Worm (Caenorhabditis elegans) whole organism, young adult: ENCODE data around the gene arid-1.

Experiments used
- B0019.2 ChIP-seq: fragments of 200-800 bp; sonication (Bioruptor generic); conservative IDR thresholded peaks from 2 replicates; pipeline ENCODE4 v1.3.6; 2022; ENCODE audit warnings: missing genetic modification reagents, missing genetic modification characterization, missing compliant biosample characterization
- B0035.1 ChIP-seq: sonication (generic microtip); optimal IDR thresholded peaks from 2 replicates; lab custom pipeline; 2016; ENCODE audit warnings: missing genetic modification characterization, mild to moderate bottlenecking, missing compliant biosample characterization, missing genotype, missing genetic modification reagents
- D2030.7 ChIP-seq: fragments of 200-800 bp; sonication (Bioruptor generic); IDR thresholded peaks from 2 replicates; pipeline ENCODE4 v1.3.6; 2022; ENCODE audit warnings: missing genetic modification reagents, missing genetic modification characterization, missing compliant biosample characterization
- F22D6.2 ChIP-seq: sonication (generic microtip); optimal IDR thresholded peaks from 2 replicates; lab custom pipeline; 2016; ENCODE audit warnings: mild to moderate bottlenecking, missing genetic modification characterization, missing compliant biosample characterization
- F52B5.7 ChIP-seq: sonication (generic microtip); optimal IDR thresholded peaks from 2 replicates; lab custom pipeline; 2016; ENCODE audit warnings: mild to moderate bottlenecking, missing genetic modification characterization, missing compliant biosample characterization
- F57A8.1 ChIP-seq: fragments of 200-800 bp; sonication (Bioruptor generic); optimal IDR thresholded peaks from 2 replicates; lab custom pipeline; 2018; ENCODE audit warnings: mild to moderate bottlenecking, missing genetic modification characterization, moderate library complexity, missing compliant biosample characterization
- F57C9.4 ChIP-seq: sonication (generic microtip); optimal IDR thresholded peaks from 2 replicates; lab custom pipeline; 2017; ENCODE audit warnings: mild to moderate bottlenecking, missing genetic modification characterization, missing compliant biosample characterization
- K11D2.4 ChIP-seq: fragments of 200-800 bp; sonication (Bioruptor generic); IDR thresholded peaks from 2 replicates; pipeline ENCODE4 v1.3.6; 2022; ENCODE audit warnings: missing genetic modification reagents, missing genetic modification characterization, missing compliant biosample characterization
- aptf-2 ChIP-seq: fragments of 200-800 bp; sonication (Bioruptor generic); conservative IDR thresholded peaks from 2 replicates; pipeline ENCODE4 v1.3.6; 2022; ENCODE audit warnings: missing genetic modification reagents, missing genetic modification characterization, missing compliant biosample characterization
- aptf-3 ChIP-seq: fragments of 200-800 bp; sonication (Bioruptor generic); IDR thresholded peaks from 2 replicates; pipeline ENCODE4 v1.3.6; 2022; ENCODE audit warnings: missing genetic modification characterization, missing compliant biosample characterization
- athp-1 ChIP-seq: sonication (generic microtip); optimal IDR thresholded peaks from 2 replicates; lab custom pipeline; 2017; ENCODE audit warnings: mild to moderate bottlenecking, missing genetic modification characterization, missing compliant biosample characterization
- bed-2 ChIP-seq: fragments of 200-800 bp; sonication (Bioruptor generic); IDR thresholded peaks from 2 replicates; pipeline ENCODE4 v1.3.6; 2022; ENCODE audit warnings: missing genetic modification reagents, missing genetic modification characterization, missing compliant biosample characterization
- cebp-2 ChIP-seq: fragments of 200-800 bp; sonication (Bioruptor generic); IDR thresholded peaks from 2 replicates; pipeline ENCODE4 v1.3.6; 2022; ENCODE audit warnings: missing genetic modification characterization, missing compliant biosample characterization
- ceh-100 ChIP-seq: fragments of 200-800 bp; sonication (Bioruptor generic); IDR thresholded peaks from 2 replicates; pipeline ENCODE4 v1.3.6; 2022; ENCODE audit warnings: missing genetic modification reagents, missing genetic modification characterization, missing compliant biosample characterization
- dox-1 ChIP-seq: fragments of 200-800 bp; sonication (Bioruptor generic); IDR thresholded peaks from 2 replicates; pipeline ENCODE4 v1.3.6; 2022; ENCODE audit warnings: missing genetic modification reagents, missing genetic modification characterization, missing compliant biosample characterization
- dpff-1 ChIP-seq: sonication (generic microtip); optimal IDR thresholded peaks from 2 replicates; lab custom pipeline; 2017; ENCODE audit warnings: mild to moderate bottlenecking, missing genetic modification characterization, missing compliant biosample characterization
- efl-1 ChIP-seq: fragments of 150-350 bp; optimal IDR thresholded peaks from 2 replicates; lab custom pipeline; 2014; ENCODE audit warnings: missing biosample characterization, missing genetic modification reagents, missing genetic modification characterization
- egl-18 ChIP-seq: fragments of 200-800 bp; sonication (Bioruptor generic); IDR thresholded peaks from 2 replicates; pipeline ENCODE4 v1.3.6; 2022; ENCODE audit warnings: missing genetic modification reagents, missing genetic modification characterization, missing compliant biosample characterization
- him-1 ChIP-seq: sonication (generic microtip); optimal IDR thresholded peaks from 2 replicates; lab custom pipeline; 2016; ENCODE audit warnings: missing genotype, missing genetic modification reagents, missing genetic modification characterization, missing compliant biosample characterization
- hlh-26 ChIP-seq: fragments of 200-800 bp; sonication (Bioruptor generic); conservative IDR thresholded peaks from 2 replicates; pipeline ENCODE4 v1.3.6; 2022; ENCODE audit warnings: missing genetic modification reagents, missing genetic modification characterization, missing compliant biosample characterization
- lag-1 ChIP-seq: fragments of 200-800 bp; sonication (Bioruptor generic); IDR thresholded peaks from 2 replicates; pipeline ENCODE4 v1.3.6; 2022; ENCODE audit warnings: missing genetic modification reagents, missing genetic modification characterization, missing compliant biosample characterization
- let-526 ChIP-seq: fragments of 200-800 bp; sonication (Bioruptor generic); IDR thresholded peaks from 2 replicates; pipeline ENCODE4 v1.3.6; 2022; ENCODE audit warnings: missing genetic modification reagents, missing genetic modification characterization, missing compliant biosample characterization
- lin-54 ChIP-seq: fragments of 200-800 bp; sonication (Bioruptor generic); optimal IDR thresholded peaks from 2 replicates; lab custom pipeline; 2018; ENCODE audit warnings: mild to moderate bottlenecking, missing genetic modification characterization, missing compliant biosample characterization
- madf-3 ChIP-seq: fragments of 200-800 bp; sonication (Bioruptor generic); IDR thresholded peaks from 2 replicates; pipeline ENCODE4 v1.3.6; 2022; ENCODE audit warnings: missing genetic modification reagents, missing genetic modification characterization, missing compliant biosample characterization
- mxl-1 ChIP-seq: sonication (generic microtip); optimal IDR thresholded peaks from 2 replicates; lab custom pipeline; 2016; ENCODE audit warnings: missing genetic modification characterization, missing compliant biosample characterization
- nfyb-1 ChIP-seq: fragments of 200-800 bp; sonication (Bioruptor generic); IDR thresholded peaks from 2 replicates; pipeline ENCODE4 v1.3.6; 2022; ENCODE audit warnings: missing genetic modification reagents, missing genetic modification characterization, missing compliant biosample characterization
- nhr-120 ChIP-seq: fragments of 200-800 bp; sonication (Bioruptor generic); IDR thresholded peaks from 2 replicates; pipeline ENCODE4 v1.3.6; 2022; ENCODE audit warnings: missing genetic modification characterization, missing compliant biosample characterization
- nhr-27 ChIP-seq: fragments of 200-800 bp; sonication (Bioruptor generic); optimal IDR thresholded peaks from 2 replicates; lab custom pipeline; 2018; ENCODE audit warnings: mild to moderate bottlenecking, missing genetic modification characterization, moderate library complexity, missing compliant biosample characterization
- pbrm-1 ChIP-seq: fragments of 200-800 bp; sonication (Bioruptor generic); IDR thresholded peaks from 2 replicates; pipeline ENCODE4 v1.3.6; 2022; ENCODE audit warnings: missing genetic modification reagents, missing genetic modification characterization, missing compliant biosample characterization
- rpc-1 ChIP-seq, 2 experiments: fragments of 150-350 bp in 1 of 2; sonication (generic microtip) in 1 of 2; optimal IDR thresholded peaks; 2 replicates each; lab custom pipeline; 2014 to 2018; ENCODE audit warnings: missing biosample characterization in 1 of 2, missing genetic modification characterization in 1 of 2, missing genetic modification reagents in 1 of 2, missing genotype in 1 of 2
- sdz-38 ChIP-seq: sonication (generic microtip); optimal IDR thresholded peaks from 2 replicates; lab custom pipeline; 2016; ENCODE audit warnings: missing genotype, missing genetic modification characterization, missing compliant biosample characterization
- sea-2 ChIP-seq: fragments of 200-800 bp; sonication (Bioruptor generic); IDR thresholded peaks from 2 replicates; pipeline ENCODE4 v1.3.6; 2022; ENCODE audit warnings: missing genetic modification characterization, missing compliant biosample characterization
- snpc-1.3 ChIP-seq: sonication (generic microtip); optimal IDR thresholded peaks from 2 replicates; lab custom pipeline; 2017; ENCODE audit warnings: missing genetic modification characterization, mild to moderate bottlenecking, missing compliant biosample characterization, antibody characterized with exemption, moderate library complexity, missing genotype, missing genetic modification reagents; ENCODE audit not compliant: insufficient read depth
- snpc-3.4 ChIP-seq: sonication (generic microtip); optimal IDR thresholded peaks from 2 replicates; lab custom pipeline; 2017; ENCODE audit warnings: missing genetic modification characterization, mild to moderate bottlenecking, missing compliant biosample characterization, antibody characterized with exemption, moderate library complexity, missing genotype, missing genetic modification reagents
- snpc-4 ChIP-seq, 5 experiments: fragments of 150-350 bp in 1 of 5; sonication (generic microtip) in 4 of 5; optimal IDR thresholded peaks; 2 replicates each; lab custom pipeline; 2014 to 2018; ENCODE audit warnings: missing genetic modification characterization in 5 of 5, missing biosample characterization in 3 of 5, antibody characterized with exemption in 2 of 5, mild to moderate bottlenecking in 2 of 5, missing compliant biosample characterization in 2 of 5, missing genotype in 2 of 5, moderate library complexity in 2 of 5, missing genetic modification reagents in 1 of 5
- unc-130 ChIP-seq: sonication (generic microtip); optimal IDR thresholded peaks from 2 replicates; lab custom pipeline; 2016; ENCODE audit warnings: missing genetic modification reagents, missing genetic modification characterization, missing compliant biosample characterization
- ztf-18 ChIP-seq: sonication (generic microtip); optimal IDR thresholded peaks from 2 replicates; lab custom pipeline; 2016; ENCODE audit warnings: missing genotype, mild to moderate bottlenecking, missing genetic modification characterization, missing compliant biosample characterization
- ztf-3 ChIP-seq: fragments of 200-800 bp; sonication (Bioruptor generic); optimal IDR thresholded peaks from 2 replicates; lab custom pipeline; 2018; ENCODE audit warnings: mild to moderate bottlenecking, missing genetic modification characterization, missing compliant biosample characterization

arid-1 gene

ce11 chrV:234572-234971, 48.6 kb downstream of the arid-1 start, which contains the start of gene kin-33 (continued):
- TF ChIP-seq cebp-2: no peak
- TF ChIP-seq F57C9.4: no peak
- no peak for TF ChIP-seq dpff-1
- TF ChIP-seq efl-1: no peak
- TF ChIP-seq rpc-1 (optimal IDR thresholded peaks at IDR 0.05; lab: Kevin White, UChicago): no peak
- no peak for TF ChIP-seq rpc-1 (tag; optimal IDR thresholded peaks at IDR 0.05; lab: Kevin White, UChicago)
- TF ChIP-seq, all 124 proteins: peak for 0

- TF ChIP-seq snpc-3.4 (no peak), B0035.1 (tag; lab: Kevin White, UChicago) (no peak), D2030.7 (GFP tag; lab: Robert Waterston, UW) (no peak), ceh-100 (no peak), sdz-38 (tag; lab: Kevin White, UChicago) (no peak), snpc-4 (GFP tag; optimal IDR thresholded peaks at IDR 0.05; lab: Kevin White, UChicago) (no peak), snpc-4 (tag; optimal IDR thresholded peaks at IDR 0.05; lab: Kevin White, UChicago) (no peak), lag-1 (no peak), let-526 (GFP tag; lab: Robert Waterston, UW) (no peak), F57C9.4 (no peak), pbrm-1 (GFP tag; lab: Robert Waterston, UW) (no peak), madf-3 (GFP tag; lab: Robert Waterston, UW) (no peak), athp-1 (tag; lab: Kevin White, UChicago) (no peak), F52B5.7 (tag; lab: Kevin White, UChicago) (no peak), aptf-3 (GFP tag; lab: Robert Waterston, UW) (no peak), K11D2.4 (GFP tag; lab: Robert Waterston, UW) (no peak), nhr-120 (GFP tag; lab: Robert Waterston, UW) (no peak), ztf-3 (GFP tag; lab: Kevin White, UChicago) (no peak), sea-2 (GFP tag; lab: Robert Waterston, UW) (no peak)
These were observed 51.0 kb downstream of the arid-1 start for ce11 chrV:237012-237411.

- TF ChIP-seq him-1 (tag; lab: Kevin White, UChicago): no peak
- TF ChIP-seq egl-18 (GFP tag; lab: Robert Waterston, UW): no peak
- TF ChIP-seq aptf-2: no peak
- no peak for TF ChIP-seq F22D6.2 (tag; lab: Kevin White, UChicago)
- TF ChIP-seq nhr-27: no peak
- TF ChIP-seq hlh-26 (GFP tag; lab: Robert Waterston, UW): no peak
- TF ChIP-seq dox-1 (GFP tag; lab: Robert Waterston, UW): no peak
- no peak for TF ChIP-seq lin-54 (GFP tag; lab: Kevin White, UChicago)
- TF ChIP-seq snpc-1.3: no peak
- no peak for TF ChIP-seq ztf-3 (GFP tag; lab: Kevin White, UChicago)
- TF ChIP-seq lag-1: no peak
- TF ChIP-seq B0019.2 (GFP tag; lab: Robert Waterston, UW): no peak
- TF ChIP-seq F57A8.1 (GFP tag; lab: Kevin White, UChicago): no peak
- no peak for TF ChIP-seq bed-2 (GFP tag; lab: Robert Waterston, UW)
- TF ChIP-seq nfyb-1 (GFP tag; lab: Robert Waterston, UW): no peak
- no peak for TF ChIP-seq snpc-3.4
- TF ChIP-seq unc-130 (GFP tag; lab: Kevin White, UChicago): no peak
- no peak for TF ChIP-seq ztf-18
- TF ChIP-seq mxl-1: no peak
These were observed 52.1 kb downstream of the arid-1 start, which contains the start of gene R02C2.1 for ce11 chrV:238094-238493. TSS of gene R02C2.1 (minus strand) at chrV:238194.
